Worm (Caenorhabditis elegans) whole organism, L2 larva: ENCODE measurements around the gene twk-28.

Experiments used
- C34F6.9 ChIP-seq: fragments of 150-350 bp; optimal IDR thresholded peaks from 2 replicates; lab custom pipeline; 2014; ENCODE audit warnings: missing biosample characterization, missing genetic modification characterization
- F13H6.1 ChIP-seq: sonication (generic microtip); optimal IDR thresholded peaks from 2 replicates; lab custom pipeline; 2016; ENCODE audit warnings: missing genetic modification characterization, missing compliant biosample characterization
- R02D3.7 ChIP-seq: fragments of 150-350 bp; optimal IDR thresholded peaks from 2 replicates; lab custom pipeline; 2014; ENCODE audit warnings: missing biosample characterization, missing genetic modification characterization
- Y55F3AM.14 ChIP-seq: fragments of 200-800 bp; sonication (Bioruptor generic); optimal IDR thresholded peaks from 2 replicates; lab custom pipeline; 2018; ENCODE audit warnings: mild to moderate bottlenecking, missing genetic modification characterization, missing compliant biosample characterization
- alr-1 ChIP-seq: fragments of 150-350 bp; optimal IDR thresholded peaks from 2 replicates; lab custom pipeline; 2014; ENCODE audit warnings: missing biosample characterization, missing genetic modification characterization
- aly-2 ChIP-seq: fragments of 150-350 bp; optimal IDR thresholded peaks from 2 replicates; lab custom pipeline; 2014; ENCODE audit warnings: missing biosample characterization, missing genetic modification characterization
- ama-1 ChIP-seq: fragments of 150-350 bp; optimal IDR thresholded peaks from 2 replicates; lab custom pipeline; 2018; ENCODE audit warnings: inconsistent platforms
- ceh-16 ChIP-seq: fragments of 150-350 bp; optimal IDR thresholded peaks from 2 replicates; lab custom pipeline; 2014; ENCODE audit warnings: missing biosample characterization, missing genetic modification characterization
- ceh-82 ChIP-seq: fragments of 150-350 bp; optimal IDR thresholded peaks from 2 replicates; lab custom pipeline; 2014; ENCODE audit warnings: missing biosample characterization, missing genetic modification characterization
- crh-2 ChIP-seq: sonication (generic microtip); optimal IDR thresholded peaks from 2 replicates; lab custom pipeline; 2017; ENCODE audit warnings: missing biosample characterization, missing genetic modification characterization
- dmd-4 ChIP-seq: sonication (generic microtip); optimal IDR thresholded peaks from 2 replicates; lab custom pipeline; 2017; ENCODE audit warnings: missing biosample characterization, missing genetic modification characterization
- elt-1 ChIP-seq: fragments of 150-350 bp; optimal IDR thresholded peaks from 2 replicates; lab custom pipeline; 2014; ENCODE audit warnings: missing biosample characterization, missing genetic modification characterization
- elt-3 ChIP-seq: sonication (generic microtip); optimal IDR thresholded peaks from 2 replicates; lab custom pipeline; 2017; ENCODE audit warnings: missing biosample characterization, missing genetic modification characterization
- fos-1 ChIP-seq: fragments of 150-350 bp; optimal IDR thresholded peaks from 2 replicates; lab custom pipeline; 2014; ENCODE audit warnings: missing biosample characterization, missing genetic modification characterization
- gmeb-1 ChIP-seq: fragments of 150-350 bp; optimal IDR thresholded peaks from 2 replicates; lab custom pipeline; 2014; ENCODE audit warnings: missing biosample characterization, missing genetic modification characterization
- lin-11 ChIP-seq: fragments of 150-350 bp; sonication (generic microtip); optimal IDR thresholded peaks from 2 replicates; lab custom pipeline; 2014; ENCODE audit warnings: missing biosample characterization, missing genetic modification characterization, inconsistent platforms, mixed read lengths
- lin-13 ChIP-seq: fragments of 150-350 bp; optimal IDR thresholded peaks from 2 replicates; lab custom pipeline; 2014; ENCODE audit warnings: missing biosample characterization, missing genetic modification reagents, missing genetic modification characterization
- mab-5 ChIP-seq: fragments of 150-350 bp; optimal IDR thresholded peaks from 2 replicates; lab custom pipeline; 2014; ENCODE audit warnings: missing biosample characterization, missing genetic modification characterization
- mdl-1 ChIP-seq, 2 experiments: fragments of 150-350 bp in 1 of 2; sonication (generic microtip) in 1 of 2; optimal IDR thresholded peaks; 2 replicates each; lab custom pipeline; 2017; ENCODE audit warnings: missing biosample characterization in 2 of 2, missing genetic modification characterization in 2 of 2
- nhr-10 ChIP-seq: sonication (generic microtip); optimal IDR thresholded peaks from 2 replicates; lab custom pipeline; 2017; ENCODE audit warnings: missing biosample characterization, missing genetic modification characterization
- nhr-11 ChIP-seq: fragments of 150-350 bp; optimal IDR thresholded peaks from 2 replicates; lab custom pipeline; 2014; ENCODE audit warnings: missing biosample characterization, missing genetic modification characterization
- nhr-129 ChIP-seq: fragments of 150-350 bp; optimal IDR thresholded peaks from 2 replicates; lab custom pipeline; 2014; ENCODE audit warnings: missing biosample characterization, missing genetic modification characterization
- nhr-23 ChIP-seq: fragments of 150-350 bp; optimal IDR thresholded peaks from 2 replicates; lab custom pipeline; 2014; ENCODE audit warnings: missing biosample characterization, missing genetic modification reagents, missing genetic modification characterization
- nhr-237 ChIP-seq: fragments of 150-350 bp; optimal IDR thresholded peaks from 2 replicates; lab custom pipeline; 2014; ENCODE audit warnings: missing biosample characterization, missing genetic modification characterization
- nhr-6 ChIP-seq: fragments of 150-350 bp; optimal IDR thresholded peaks from 2 replicates; lab custom pipeline; 2014; ENCODE audit warnings: missing biosample characterization, missing genetic modification characterization
- nhr-77 ChIP-seq: fragments of 150-350 bp; optimal IDR thresholded peaks from 2 replicates; lab custom pipeline; 2014; ENCODE audit warnings: missing biosample characterization, missing genetic modification characterization
- peb-1 ChIP-seq: fragments of 150-350 bp; optimal IDR thresholded peaks from 2 replicates; lab custom pipeline; 2014; ENCODE audit warnings: missing biosample characterization, missing genetic modification characterization
- sma-3 ChIP-seq: sonication (generic microtip); optimal IDR thresholded peaks from 2 replicates; lab custom pipeline; 2016; ENCODE audit warnings: missing genetic modification reagents, missing genetic modification characterization, missing compliant biosample characterization
- sma-9 ChIP-seq, 2 experiments: fragments of 150-350 bp in 1 of 2; sonication (generic microtip) in 1 of 2; optimal IDR thresholded peaks; 2 replicates each; lab custom pipeline; 2014 to 2016; ENCODE audit warnings: missing genetic modification characterization in 2 of 2, mild to moderate bottlenecking in 1 of 2, missing biosample characterization in 1 of 2, missing compliant biosample characterization in 1 of 2, missing genetic modification reagents in 1 of 2, moderate library complexity in 1 of 2
- snpc-4 ChIP-seq: fragments of 150-350 bp; optimal IDR thresholded peaks from 2 replicates; lab custom pipeline; 2014; ENCODE audit warnings: missing biosample characterization, missing genetic modification characterization
- unc-55 ChIP-seq: fragments of 150-350 bp; sonication (generic microtip); optimal IDR thresholded peaks from 3 replicates; lab custom pipeline; 2014; ENCODE audit warnings: missing biosample characterization, missing genetic modification reagents, missing genetic modification characterization
- ztf-11 ChIP-seq: sonication (generic microtip); optimal IDR thresholded peaks from 2 replicates; lab custom pipeline; 2017; ENCODE audit warnings: missing biosample characterization, missing genetic modification characterization
- ztf-4 ChIP-seq: fragments of 150-350 bp; optimal IDR thresholded peaks from 2 replicates; lab custom pipeline; 2014; ENCODE audit warnings: missing biosample characterization, missing genetic modification characterization

Gene twk-28

DNA sequence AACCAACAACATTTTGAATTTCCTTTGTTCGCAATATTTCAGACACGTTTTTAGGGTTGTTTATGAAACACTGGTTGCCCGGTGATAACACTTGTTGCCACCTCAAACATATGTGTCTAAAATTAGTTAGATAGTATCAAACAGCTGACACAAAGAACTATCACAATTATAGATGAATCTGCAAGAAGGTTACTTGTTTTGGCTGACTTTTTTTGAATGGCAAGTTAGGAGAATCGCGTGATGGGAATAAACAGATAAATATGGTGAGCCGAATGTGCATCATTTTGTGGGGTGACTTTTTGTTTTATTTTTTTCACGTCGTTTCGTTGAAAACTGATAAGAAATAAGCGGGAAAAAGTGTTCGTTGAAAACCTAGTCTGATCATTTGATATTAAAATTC, 34.0 kb downstream of the twk-28 start:
- TF ChIP-seq fos-1 (peak; percentile 14), crh-2 (peak; percentile 75), alr-1 (tag; lab: Kevin White, UChicago) (no peak), sma-9 (GFP tag; optimal IDR thresholded peaks at IDR 0.05; lab: Kevin White, UChicago) (peak; percentile 76), sma-9 (tag; optimal IDR thresholded peaks at IDR 0.05; lab: Kevin White, UChicago) (no peak)

DNA sequence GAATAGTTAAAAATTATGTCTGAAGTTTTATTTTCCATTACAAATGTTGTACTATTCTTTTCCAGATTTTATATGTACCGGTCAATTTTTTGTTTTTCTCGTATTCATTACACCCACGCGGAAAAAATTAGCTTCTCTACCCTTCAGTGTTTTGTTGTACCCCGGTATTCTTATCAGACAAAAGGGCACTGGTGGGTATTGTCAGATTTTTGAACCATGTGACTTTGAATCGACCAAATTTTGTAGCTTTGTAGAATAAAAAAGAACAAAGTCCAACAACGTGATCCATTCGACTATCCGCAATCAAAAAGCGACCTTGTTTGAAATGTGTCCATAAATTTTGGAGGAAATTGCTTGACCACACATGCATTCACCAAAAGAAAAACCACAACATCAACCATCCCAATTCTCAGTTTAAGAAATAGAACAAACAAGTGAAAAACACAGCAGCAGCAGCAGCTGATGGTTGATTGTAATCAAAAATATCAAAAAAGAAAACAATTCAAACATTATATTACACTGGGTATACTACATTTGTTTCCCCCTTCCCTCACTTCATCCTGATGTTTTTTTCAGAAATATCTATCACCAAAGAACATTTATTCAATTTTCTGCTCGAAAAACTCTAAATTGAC, 34.5 kb downstream of the twk-28 start:
- TF ChIP-seq alr-1 (tag; lab: Kevin White, UChicago) (no peak), ztf-4 (tag; lab: Kevin White, UChicago) (no peak), nhr-77 (tag; lab: Kevin White, UChicago) (no peak), unc-55 (no peak), nhr-6 (tag; lab: Kevin White, UChicago) (peak; percentile 9), C34F6.9 (tag; lab: Kevin White, UChicago) (no peak), ceh-82 (tag; lab: Kevin White, UChicago) (no peak), sma-3 (GFP tag; lab: Kevin White, UChicago) (peak; percentile 15), ama-1 (no peak), sma-9 (GFP tag; optimal IDR thresholded peaks at IDR 0.05; lab: Kevin White, UChicago) (peak; percentile 66), sma-9 (tag; optimal IDR thresholded peaks at IDR 0.05; lab: Kevin White, UChicago) (no peak), nhr-129 (peak; percentile 1), lin-11 (no peak), dmd-4 (tag; lab: Kevin White, UChicago) (no peak), snpc-4 (tag; lab: Kevin White, UChicago) (no peak), nhr-23 (tag; lab: Kevin White, UChicago) (no peak), mdl-1 (tag; optimal IDR thresholded peaks at IDR 0.05; lab: Kevin White, UChicago) (peak in 1 of 2 experiments; percentile 37), fos-1 (no peak), elt-3 (no peak), gmeb-1 (peak; percentile 8), nhr-10 (tag; lab: Kevin White, UChicago) (no peak), crh-2 (peak; percentile 69)

ce11 chrX:4238971-4239370, 40.2 kb downstream of the twk-28 start:
- TF ChIP-seq nhr-11 (no peak), ztf-11 (tag; lab: Kevin White, UChicago) (no peak), peb-1 (tag; lab: Kevin White, UChicago) (no peak), sma-9 (GFP tag; optimal IDR thresholded peaks at IDR 0.05; lab: Kevin White, UChicago) (peak; percentile 69), sma-9 (tag; optimal IDR thresholded peaks at IDR 0.05; lab: Kevin White, UChicago) (no peak), Y55F3AM.14 (GFP tag; lab: Kevin White, UChicago) (no peak), ceh-16 (tag; lab: Kevin White, UChicago) (no peak)

DNA sequence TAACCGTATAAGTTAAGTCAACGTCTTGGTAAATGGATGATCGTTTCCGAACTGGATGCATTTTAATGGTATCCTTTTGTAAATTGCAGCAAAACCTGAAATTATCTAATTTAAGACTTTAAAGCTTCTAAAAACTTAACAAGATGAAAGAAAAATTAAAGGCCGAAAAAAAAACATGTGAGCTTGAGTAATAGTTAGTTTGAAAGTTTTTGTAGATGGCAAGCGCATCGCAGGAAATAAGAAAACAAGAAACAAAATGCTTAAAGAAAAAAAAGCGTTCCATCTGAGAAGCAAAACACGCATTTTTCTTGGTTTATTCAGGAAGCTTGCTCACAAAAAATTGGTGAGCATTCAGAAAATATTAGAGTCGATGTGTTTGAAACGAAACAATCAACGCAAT, 43.4 kb downstream of the twk-28 start, which contains the start of gene rab-37:
rab-37 (minus strand) TSS at position 101 of the 400 bp plus-strand sequence.
- TF ChIP-seq nhr-10 (tag; lab: Kevin White, UChicago) (no peak), peb-1 (tag; lab: Kevin White, UChicago) (no peak), mdl-1 (tag; optimal IDR thresholded peaks at IDR 0.05; lab: Kevin White, UChicago) (no peak), ceh-16 (tag; lab: Kevin White, UChicago) (no peak), R02D3.7 (no peak), dmd-4 (tag; lab: Kevin White, UChicago) (no peak), alr-1 (tag; lab: Kevin White, UChicago) (no peak), mab-5 (tag; lab: Kevin White, UChicago) (no peak), elt-1 (tag; lab: Kevin White, UChicago) (no peak), nhr-237 (no peak), lin-13 (GFP tag; lab: Kevin White, UChicago) (no peak), aly-2 (tag; lab: Kevin White, UChicago) (no peak), nhr-23 (tag; lab: Kevin White, UChicago) (no peak), Y55F3AM.14 (GFP tag; lab: Kevin White, UChicago) (no peak), lin-11 (no peak), F13H6.1 (no peak), fos-1 (no peak), sma-9 (GFP tag; optimal IDR thresholded peaks at IDR 0.05; lab: Kevin White, UChicago) (no peak), sma-9 (tag; optimal IDR thresholded peaks at IDR 0.05; lab: Kevin White, UChicago) (no peak)
